Worm (Caenorhabditis elegans): ENCODE measurements around the gene lev-8.
A peak's percentile ranks its signal among the peaks of the same experiment; 100 is the strongest.

DNA sequence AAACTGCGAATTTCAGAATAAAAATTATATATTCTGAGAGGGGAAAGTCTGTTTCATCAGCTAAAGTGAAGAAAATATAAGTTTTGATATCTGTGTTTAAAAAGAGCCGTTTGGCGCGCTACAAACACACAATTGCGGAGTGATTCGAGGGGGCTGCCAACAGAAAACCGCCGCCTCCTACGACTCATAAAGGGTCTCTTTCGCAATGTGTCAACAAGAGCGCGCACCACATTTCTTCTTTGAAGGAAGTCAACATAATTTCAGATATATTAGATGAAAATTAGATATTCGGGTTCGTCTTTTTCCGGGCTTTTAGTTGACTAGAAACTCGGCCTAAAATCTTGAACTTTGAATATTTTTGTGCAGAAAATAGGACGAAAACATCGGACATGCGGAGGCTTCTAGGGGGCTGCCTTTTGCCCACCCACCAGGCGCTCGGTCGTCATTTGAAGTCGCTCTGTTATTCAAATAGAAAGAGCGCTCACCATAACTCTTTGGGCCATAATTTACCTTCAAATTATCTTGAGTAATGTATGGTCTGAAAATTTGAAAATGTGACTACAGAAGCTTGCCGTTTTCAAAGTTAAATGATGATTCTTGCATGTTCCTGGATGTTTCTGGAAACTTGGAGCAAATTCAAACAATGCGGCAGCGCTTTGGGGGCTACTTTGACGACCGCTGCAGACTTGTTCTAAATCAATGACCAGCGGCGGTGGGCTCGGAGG is 45.2 kb downstream of the lev-8 start:
- TF ChIP-seq flt-1 (GFP tag; IDR thresholded peaks at IDR 0.05) (peak; percentile 95), tab-1 (GFP tag; IDR thresholded peaks at IDR 0.05) (peak; percentile 54; the same call in 1 of the 2 replicates), ztf-29 (GFP tag; IDR thresholded peaks at IDR 0.05) (peak; percentile 95)
